Fruit fly (Drosophila melanogaster): ENCODE data around the gene tara.

The tara gene

dm6 chr3R:16221359-16222299, 3.8 kb upstream of the tara start (continued):
- peak; percentile 69 for TF ChIP-seq esg (GFP tag; conservative IDR thresholded peaks at IDR 0.05)
- TF ChIP-seq sisA (GFP tag; IDR thresholded peaks at IDR 0.05) = peak; percentile 63
- peak; percentile 79 for TF ChIP-seq unpg (GFP tag; optimal IDR thresholded peaks at IDR 0.05)
- TF ChIP-seq Kr (GFP tag; optimal IDR thresholded peaks at IDR 0.05) = peak; percentile 65
- no peak for TF ChIP-seq nerfin-2 (GFP tag; IDR thresholded peaks at IDR 0.05; ENCODE audit: partially characterized antibody)
- no peak for TF ChIP-seq rib (GFP tag; IDR thresholded peaks at IDR 0.05)
- peak; percentile 95 for TF ChIP-seq Hr3 (GFP tag; optimal IDR thresholded peaks at IDR 0.05)
- no peak for TF ChIP-seq CG3163 (GFP tag; optimal IDR thresholded peaks at IDR 0.05)
- peak; percentile 84 for TF ChIP-seq CG7372 (GFP tag; IDR thresholded peaks at IDR 0.05)
- TF ChIP-seq inv (GFP tag; IDR thresholded peaks at IDR 0.05; ENCODE audit: partially characterized antibody) = no peak
- peak; percentile 72 for TF ChIP-seq Rfx (GFP tag; IDR thresholded peaks at IDR 0.05)
- TF ChIP-seq scrt (GFP tag; optimal IDR thresholded peaks at IDR 0.05) = peak; percentile 70
- no peak for TF ChIP-seq CG33213 (GFP tag; optimal IDR thresholded peaks at IDR 0.05)
- TF ChIP-seq CG9932 (GFP tag; IDR thresholded peaks at IDR 0.05) = peak; percentile 69
- peak; percentile 91 for TF ChIP-seq CG6854 (GFP tag; optimal IDR thresholded peaks at IDR 0.05)
- TF ChIP-seq Dad (GFP tag; optimal IDR thresholded peaks at IDR 0.05) = no peak
- peak; percentile 5 for TF ChIP-seq jing (GFP tag; optimal IDR thresholded peaks at IDR 0.05)
- no peak for TF ChIP-seq CHES-1-like (GFP tag; optimal IDR thresholded peaks at IDR 0.05)
- peak; percentile 83 for TF ChIP-seq CG10274 (GFP tag; optimal IDR thresholded peaks at IDR 0.05)
- TF ChIP-seq lab (GFP tag; optimal IDR thresholded peaks at IDR 0.05) = peak; percentile 85
- TF ChIP-seq CG16815 (GFP tag; optimal IDR thresholded peaks at IDR 0.05) = peak; percentile 91
- TF ChIP-seq CG13123 (GFP tag; optimal IDR thresholded peaks at IDR 0.05) = peak; percentile 73
- TF ChIP-seq CG16779 (GFP tag; IDR thresholded peaks at IDR 0.05) = peak; percentile 57; the same call in 1 of the 2 replicates
- TF ChIP-seq tna (GFP tag; IDR thresholded peaks at IDR 0.05; ENCODE audit: partially characterized antibody) = no peak
- TF ChIP-seq fd102C (GFP tag; optimal IDR thresholded peaks at IDR 0.05) = no peak
- peak; percentile 89 for TF ChIP-seq Gug (GFP tag; IDR thresholded peaks at IDR 0.05)
- TF ChIP-seq CG8388 (GFP tag; optimal IDR thresholded peaks at IDR 0.05) = peak; percentile 92
- peak; percentile 55 for TF ChIP-seq CG15011 (GFP tag; optimal IDR thresholded peaks at IDR 0.05)
- TF ChIP-seq CG7786 (GFP tag; optimal IDR thresholded peaks at IDR 0.05) = no peak
- peak; percentile 70 for TF ChIP-seq CG2116 (GFP tag; optimal IDR thresholded peaks at IDR 0.05)
- TF ChIP-seq Hmx (GFP tag; optimal IDR thresholded peaks at IDR 0.05) = peak; percentile 14
- TF ChIP-seq ci (GFP tag; IDR thresholded peaks at IDR 0.05) = peak; percentile 61; the same call in 2 of the 3 replicates
- no peak for TF ChIP-seq CG1832 (GFP tag; optimal IDR thresholded peaks at IDR 0.05)
- TF ChIP-seq CG4854 (GFP tag; optimal IDR thresholded peaks at IDR 0.05) = peak; percentile 12
- TF ChIP-seq CG4282 (GFP tag; optimal IDR thresholded peaks at IDR 0.05) = no peak
- peak; percentile 88 for TF ChIP-seq CG10543 (GFP tag; optimal IDR thresholded peaks at IDR 0.05)
- peak; percentile 57; the same call in 1 of the 2 replicates for TF ChIP-seq wor (GFP tag; IDR thresholded peaks at IDR 0.05)
- peak; percentile 93 for TF ChIP-seq CG4328 (GFP tag; optimal IDR thresholded peaks at IDR 0.05)
- TF ChIP-seq Deaf1 (tag; optimal IDR thresholded peaks at IDR 0.05) = peak; percentile 78
- TF ChIP-seq Antp (GFP tag; optimal IDR thresholded peaks at IDR 0.05) = no peak
- peak; percentile 46 for TF ChIP-seq CTCF (GFP tag; optimal IDR thresholded peaks at IDR 0.05)
- peak; percentile 64 for TF ChIP-seq Sry-β (GFP tag; optimal IDR thresholded peaks at IDR 0.05)
- no peak for TF ChIP-seq zf30C (GFP tag; optimal IDR thresholded peaks at IDR 0.05)
- peak; percentile 1 for TF ChIP-seq CG9797 (GFP tag; optimal IDR thresholded peaks at IDR 0.05)
- peak; percentile 97 for TF ChIP-seq gem (tag; optimal IDR thresholded peaks at IDR 0.05)
- peak; percentile 87 for TF ChIP-seq CG1529 (GFP tag; optimal IDR thresholded peaks at IDR 0.05)
- no peak; the same call in 1 of the 2 replicates for TF ChIP-seq peb (GFP tag; IDR thresholded peaks at IDR 0.05)
- peak; percentile 77 for TF ChIP-seq run (tag; optimal IDR thresholded peaks at IDR 0.05)
- peak; percentile 66 for TF ChIP-seq CG17328 (GFP tag; IDR thresholded peaks at IDR 0.05)
